Worm (Caenorhabditis elegans): ENCODE data around the gene BE10.5.

The BE10.5 gene

DNA sequence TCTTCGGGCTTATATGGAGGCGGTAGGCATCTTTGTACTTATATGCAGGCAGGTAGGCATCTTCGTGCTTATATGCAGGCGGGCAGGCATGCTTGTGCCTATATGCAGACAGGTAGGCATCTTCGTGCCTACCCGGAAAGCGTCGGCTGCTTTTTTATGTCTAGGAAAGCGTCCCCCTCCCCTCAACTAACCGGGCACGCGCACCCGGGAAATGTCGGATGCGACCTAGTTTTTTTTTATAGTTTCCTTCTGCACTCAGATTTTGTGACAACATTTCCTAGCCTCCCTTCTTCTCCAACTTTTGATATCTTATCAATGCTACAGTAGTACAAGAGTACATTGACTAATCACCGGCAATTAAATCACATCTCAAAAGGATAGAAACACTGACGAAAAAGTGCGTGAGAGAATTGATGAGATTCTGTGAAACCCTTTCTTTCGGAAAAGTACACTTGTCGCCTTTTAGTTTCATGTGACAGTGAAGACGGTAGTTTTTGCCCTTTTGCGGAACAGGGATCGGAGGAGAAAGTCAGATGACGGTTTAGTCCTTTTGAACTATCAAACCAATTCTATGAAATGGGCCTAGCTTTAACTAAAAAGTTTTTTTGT lies 42.5 kb upstream of the BE10.5 start:
- TF ChIP-seq hlh-4 (tag; optimal IDR thresholded peaks at IDR 0.05) (no peak), swsn-7 (tag; optimal IDR thresholded peaks at IDR 0.05) (no peak), mep-1 (tag; optimal IDR thresholded peaks at IDR 0.05) (peak; percentile 26), ceh-90 (tag; optimal IDR thresholded peaks at IDR 0.05) (no peak), lir-3 (tag; optimal IDR thresholded peaks at IDR 0.05; ENCODE audit: poor library complexity) (no peak), lin-15B (tag; optimal IDR thresholded peaks at IDR 0.05) (no peak), nhr-19 (GFP tag; conservative IDR thresholded peaks at IDR 0.05) (peak; percentile 9; the same call in 1 of the 2 replicates), grh-1 (GFP tag; IDR thresholded peaks at IDR 0.05) (peak; percentile 45; the same call in 1 of the 2 replicates), irx-1 (tag; optimal IDR thresholded peaks at IDR 0.05) (no peak), unc-130 (tag; optimal IDR thresholded peaks at IDR 0.05) (no peak), lsy-2 (tag; optimal IDR thresholded peaks at IDR 0.05) (peak; percentile 25 to 70), nhr-47 (tag; optimal IDR thresholded peaks at IDR 0.05) (no peak), ztf-4 (tag; optimal IDR thresholded peaks at IDR 0.05) (no peak), nhr-11 (tag; optimal IDR thresholded peaks at IDR 0.05) (no peak), efl-1 (optimal IDR thresholded peaks at IDR 0.05) (no peak), efl-1 (GFP tag; optimal IDR thresholded peaks at IDR 0.05 in 1 of 2) (no peak), dsc-1 (tag; optimal IDR thresholded peaks at IDR 0.05) (no peak), snu-23 (GFP tag; optimal IDR thresholded peaks at IDR 0.05) (peak; percentile 60), hlh-17 (GFP tag; optimal IDR thresholded peaks at IDR 0.05; ENCODE audit: borderline replicate concordance) (no peak), ceh-8 (GFP tag; optimal IDR thresholded peaks at IDR 0.05) (no peak), sup-37 (GFP tag; optimal IDR thresholded peaks at IDR 0.05) (no peak), alr-1 (tag; optimal IDR thresholded peaks at IDR 0.05; ENCODE audit: borderline replicate concordance) (no peak), egl-27 (tag; optimal IDR thresholded peaks at IDR 0.05) (peak in 1 of 2 experiments; percentile 36), nhr-237 (tag; optimal IDR thresholded peaks at IDR 0.05) (no peak), nhr-76 (tag; optimal IDR thresholded peaks at IDR 0.05) (no peak), hpl-2 (GFP tag; optimal IDR thresholded peaks at IDR 0.05) (no peak), dpl-1 (GFP tag; optimal IDR thresholded peaks at IDR 0.05) (peak in 1 of 3 experiments; percentile 18), fos-1 (tag; optimal IDR thresholded peaks at IDR 0.05) (no peak), unc-30 (tag; optimal IDR thresholded peaks at IDR 0.05) (no peak), vab-15 (tag; optimal IDR thresholded peaks at IDR 0.05) (peak; percentile 49), nhr-71 (tag; optimal IDR thresholded peaks at IDR 0.05) (peak; percentile 71), ceh-88 (GFP tag; IDR thresholded peaks at IDR 0.05) (no peak), ama-1 (optimal IDR thresholded peaks at IDR 0.05) (no peak), tbx-2 (tag; optimal IDR thresholded peaks at IDR 0.05) (peak; percentile 60), fkh-4 (tag; optimal IDR thresholded peaks at IDR 0.05; ENCODE audit: borderline replicate concordance) (no peak), ets-5 (GFP tag; IDR thresholded peaks at IDR 0.05) (no peak), efl-3 (GFP tag; optimal IDR thresholded peaks at IDR 0.05) (no peak), zag-1 (tag; optimal IDR thresholded peaks at IDR 0.05) (no peak), isw-1 (GFP tag; IDR thresholded peaks at IDR 0.05) (no peak), pqm-1 (tag; optimal IDR thresholded peaks at IDR 0.05) (no peak), tlp-1 (tag; optimal IDR thresholded peaks at IDR 0.05) (no peak), mab-9 (GFP tag; IDR thresholded peaks at IDR 0.05) (no peak), C16A3.4 (tag; optimal IDR thresholded peaks at IDR 0.05) (no peak), blmp-1 (tag; optimal IDR thresholded peaks at IDR 0.05) (peak; percentile 97), mef-2 (tag; optimal IDR thresholded peaks at IDR 0.05) (no peak), zip-4 (GFP tag; optimal IDR thresholded peaks at IDR 0.05) (no peak), aha-1 (tag; optimal IDR thresholded peaks at IDR 0.05) (no peak), lin-14 (GFP tag; optimal IDR thresholded peaks at IDR 0.05) (peak; percentile 84), lin-35 (GFP tag; optimal IDR thresholded peaks at IDR 0.05) (peak in 1 of 2 experiments; percentile 49), fkh-10 (GFP tag; optimal IDR thresholded peaks at IDR 0.05) (no peak), ztf-11 (tag; optimal IDR thresholded peaks at IDR 0.05) (no peak), Y116A8C.19 (tag; optimal IDR thresholded peaks at IDR 0.05; ENCODE audit: borderline replicate concordance) (no peak), unc-86 (tag; optimal IDR thresholded peaks at IDR 0.05) (no peak)

Data from whole organism, L1 larva.